Fruit fly (Drosophila melanogaster) whole organism, embryonic: ENCODE data around the gene osk.

Experiments used
- C15 ChIP-seq: fragments of 200-800 bp; sonication (Bioruptor generic); IDR thresholded peaks from 3 replicates; pipeline ENCODE4 v1.3.6; 2022; ENCODE audit warnings: missing biosample characterization, missing genetic modification characterization
- CG12744 ChIP-seq: fragments of 200-800 bp; sonication (Bioruptor generic); optimal IDR thresholded peaks from 2 replicates; lab custom pipeline; 2016; ENCODE audit warnings: missing biosample characterization, missing genetic modification characterization
- CG13296 ChIP-seq: fragments of 200-800 bp; sonication (Bioruptor generic); optimal IDR thresholded peaks from 3 replicates; lab custom pipeline; 2018; ENCODE audit warnings: missing biosample characterization, mild to moderate bottlenecking, missing genetic modification characterization
- CG13424 ChIP-seq: fragments of 200-800 bp; sonication (Bioruptor generic); optimal IDR thresholded peaks from 2 replicates; lab custom pipeline; 2019; ENCODE audit warnings: missing biosample characterization, mild to moderate bottlenecking, missing genetic modification characterization, moderate library complexity
- CG1647 ChIP-seq: fragments of 200-800 bp; sonication (Bioruptor generic); optimal IDR thresholded peaks from 3 replicates; lab custom pipeline; 2016; ENCODE audit warnings: missing biosample characterization, missing genetic modification characterization
- CG16779 ChIP-seq: fragments of 200-800 bp; sonication (Bioruptor generic); IDR thresholded peaks from 2 replicates; pipeline ENCODE4 v1.3.6; 2022; ENCODE audit warnings: missing biosample characterization, missing genetic modification characterization
- CG17361 ChIP-seq: fragments of 200-800 bp; sonication (Bioruptor generic); IDR thresholded peaks from 3 replicates; pipeline ENCODE4 v1.3.6; 2022; ENCODE audit warnings: missing biosample characterization, missing genetic modification characterization
- CG17912 ChIP-seq: fragments of 200-800 bp; sonication (Bioruptor generic); optimal IDR thresholded peaks from 2 replicates; lab custom pipeline; 2018; ENCODE audit warnings: missing biosample characterization, mild to moderate bottlenecking, missing genetic modification characterization
- CG2120 ChIP-seq: fragments of 200-800 bp; sonication (Bioruptor generic); optimal IDR thresholded peaks from 3 replicates; lab custom pipeline; 2016; ENCODE audit warnings: missing biosample characterization, missing genetic modification characterization
- CG2678 ChIP-seq: fragments of 200-800 bp; sonication (Bioruptor generic); optimal IDR thresholded peaks from 3 replicates; lab custom pipeline; 2019; ENCODE audit warnings: missing biosample characterization, mild to moderate bottlenecking, missing genetic modification characterization, moderate library complexity
- CG31441 ChIP-seq: fragments of 200-800 bp; sonication (Bioruptor generic); IDR thresholded peaks from 2 replicates; pipeline ENCODE4 v1.3.6; 2022; ENCODE audit warnings: missing biosample characterization, missing genetic modification characterization
- CG33557 ChIP-seq: fragments of 200-800 bp; sonication (Bioruptor generic); optimal IDR thresholded peaks from 2 replicates; lab custom pipeline; 2019; ENCODE audit warnings: missing biosample characterization, mild to moderate bottlenecking, missing genetic modification characterization, moderate library complexity
- CG34224 ChIP-seq: fragments of 200-800 bp; sonication (Bioruptor generic); IDR thresholded peaks from 3 replicates; pipeline ENCODE4 v1.3.6; 2022; ENCODE audit warnings: missing biosample characterization, missing genetic modification characterization; ENCODE audit not compliant: partially characterized antibody
- CG3847 ChIP-seq: fragments of 200-800 bp; sonication (Bioruptor generic); IDR thresholded peaks from 2 replicates; pipeline ENCODE4 v1.3.6; 2022; ENCODE audit warnings: missing biosample characterization, missing genetic modification characterization
- CG4707 ChIP-seq: fragments of 200-800 bp; sonication (Bioruptor generic); optimal IDR thresholded peaks from 2 replicates; lab custom pipeline; 2018; ENCODE audit warnings: missing biosample characterization, mild to moderate bottlenecking, missing genetic modification characterization, moderate library complexity
- CG6654 ChIP-seq: fragments of 200-800 bp; sonication (Bioruptor generic); optimal IDR thresholded peaks from 2 replicates; lab custom pipeline; 2017; ENCODE audit warnings: missing biosample characterization, mild to moderate bottlenecking, missing genetic modification characterization
- CG8089 ChIP-seq: fragments of 200-800 bp; sonication (Bioruptor generic); optimal IDR thresholded peaks from 3 replicates; lab custom pipeline; 2016; ENCODE audit warnings: missing biosample characterization, missing genetic modification characterization
- CG8290 ChIP-seq, 3 experiments: fragments of 200-800 bp; sonication (Bioruptor generic); optimal IDR thresholded peaks; 2 replicates each; lab custom pipeline; 2016 to 2019; ENCODE audit warnings: missing biosample characterization in 3 of 3, missing genetic modification characterization in 3 of 3, mild to moderate bottlenecking in 2 of 3, moderate library complexity in 1 of 3
- CG8924 ChIP-seq: fragments of 200-800 bp; optimal IDR thresholded peaks from 3 replicates; lab custom pipeline; 2019; ENCODE audit warnings: missing biosample characterization, mild to moderate bottlenecking, missing genetic modification characterization, moderate library complexity
- CG9215 ChIP-seq: fragments of 200-800 bp; sonication (Bioruptor generic); IDR thresholded peaks from 2 replicates; pipeline ENCODE4 v1.3.6; 2022; ENCODE audit warnings: missing biosample characterization, missing genetic modification characterization
- Chrac-16 ChIP-seq: fragments of 200-800 bp; sonication (Bioruptor generic); optimal IDR thresholded peaks from 3 replicates; lab custom pipeline; 2016; ENCODE audit warnings: missing biosample characterization, missing genetic modification characterization
- H15 ChIP-seq: fragments of 200-800 bp; sonication (Bioruptor generic); IDR thresholded peaks from 3 replicates; pipeline ENCODE4 v1.3.6; 2022; ENCODE audit warnings: missing biosample characterization, missing genetic modification characterization
- HLH3B ChIP-seq: fragments of 200-800 bp; sonication (Bioruptor generic); IDR thresholded peaks from 2 replicates; pipeline ENCODE4 v1.3.6; 2022; ENCODE audit warnings: missing biosample characterization, missing genetic modification characterization
- Hsf ChIP-seq: fragments of 200-800 bp; sonication (Bioruptor generic); optimal IDR thresholded peaks from 3 replicates; lab custom pipeline; 2016; ENCODE audit warnings: missing biosample characterization, missing genetic modification characterization
- Mes4 ChIP-seq: fragments of 200-800 bp; sonication (Bioruptor generic); optimal IDR thresholded peaks from 2 replicates; lab custom pipeline; 2016; ENCODE audit warnings: missing biosample characterization, missing genetic modification characterization
- Oaz ChIP-seq: fragments of 200-800 bp; sonication (Bioruptor generic); IDR thresholded peaks from 2 replicates; pipeline ENCODE4 v1.3.6; 2022; ENCODE audit warnings: missing biosample characterization, missing genetic modification characterization
- Rx ChIP-seq: fragments of 200-800 bp; sonication (Bioruptor generic); IDR thresholded peaks from 2 replicates; pipeline ENCODE4 v1.3.6; 2022; ENCODE audit warnings: missing biosample characterization, missing genetic modification characterization
- amos ChIP-seq: fragments of 200-800 bp; sonication (Bioruptor generic); IDR thresholded peaks from 2 replicates; pipeline ENCODE4 v1.3.6; 2022; ENCODE audit warnings: missing biosample characterization, missing genetic modification characterization; ENCODE audit not compliant: partially characterized antibody
- ap ChIP-seq: fragments of 200-800 bp; sonication (Bioruptor generic); IDR thresholded peaks from 2 replicates; pipeline ENCODE4 v1.3.6; 2022; ENCODE audit warnings: missing biosample characterization, missing genetic modification characterization
- bowl ChIP-seq: fragments of 200-800 bp; sonication (Bioruptor generic); IDR thresholded peaks from 2 replicates; pipeline ENCODE4 v1.3.6; 2022; ENCODE audit warnings: missing biosample characterization, missing genetic modification characterization
- cad ChIP-seq: fragments of >200 bp; optimal IDR thresholded peaks from 2 replicates; lab custom pipeline; 2017; ENCODE audit warnings: missing biosample characterization, missing genetic modification characterization
- caup ChIP-seq: fragments of 200-800 bp; sonication (Bioruptor generic); optimal IDR thresholded peaks from 3 replicates; lab custom pipeline; 2017; ENCODE audit warnings: missing biosample characterization, mild to moderate bottlenecking, missing genetic modification characterization, moderate library complexity; ENCODE audit not compliant: severe bottlenecking
- chinmo ChIP-seq: fragments of 200-800 bp; sonication (Bioruptor generic); IDR thresholded peaks from 4 replicates; pipeline ENCODE4 v1.3.6; 2022; ENCODE audit warnings: missing biosample characterization, missing genetic modification characterization; ENCODE audit not compliant: partially characterized antibody
- chn ChIP-seq: fragments of 200-800 bp; sonication (Bioruptor generic); optimal IDR thresholded peaks from 2 replicates; lab custom pipeline; 2016; ENCODE audit warnings: missing biosample characterization, missing genetic modification characterization
- corto ChIP-seq: fragments of 200-800 bp; sonication (Bioruptor generic); optimal IDR thresholded peaks from 2 replicates; lab custom pipeline; 2016; ENCODE audit warnings: missing biosample characterization, mild to moderate bottlenecking, missing genetic modification characterization, moderate library complexity
- fu2 ChIP-seq: fragments of 200-800 bp; sonication (Bioruptor generic); optimal IDR thresholded peaks from 2 replicates; lab custom pipeline; 2016; ENCODE audit warnings: missing biosample characterization, missing genetic modification characterization
- gcm2 ChIP-seq: fragments of 200-800 bp; sonication (Bioruptor generic); optimal IDR thresholded peaks from 2 replicates; lab custom pipeline; 2016; ENCODE audit warnings: missing biosample characterization, missing genetic modification characterization
- grn ChIP-seq: fragments of 200-800 bp; sonication (Bioruptor generic); optimal IDR thresholded peaks from 3 replicates; lab custom pipeline; 2017; ENCODE audit warnings: missing biosample characterization, missing genetic modification characterization
- kay ChIP-seq: fragments of 200-800 bp; sonication (Bioruptor generic); optimal IDR thresholded peaks from 2 replicates; lab custom pipeline; 2016; ENCODE audit warnings: missing biosample characterization, missing genetic modification characterization
- ken ChIP-seq: fragments of 200-800 bp; sonication (Bioruptor generic); IDR thresholded peaks from 3 replicates; pipeline ENCODE4 v1.3.6; 2022; ENCODE audit warnings: missing biosample characterization, missing genetic modification characterization
- luna ChIP-seq: fragments of 200-800 bp; sonication (Bioruptor generic); optimal IDR thresholded peaks from 2 replicates; lab custom pipeline; 2016; ENCODE audit warnings: missing biosample characterization, missing genetic modification characterization
- nom ChIP-seq: fragments of 200-800 bp; sonication (Bioruptor generic); optimal IDR thresholded peaks from 2 replicates; lab custom pipeline; 2017; ENCODE audit warnings: missing biosample characterization, missing genetic modification characterization, mild to moderate bottlenecking, moderate library complexity, missing genetic modification reagents
- ranshi ChIP-seq: fragments of 200-800 bp; sonication (Bioruptor generic); IDR thresholded peaks from 2 replicates; pipeline ENCODE4 v1.3.6; 2022; ENCODE audit warnings: missing biosample characterization, missing genetic modification characterization
- seq ChIP-seq: fragments of 200-800 bp; sonication (Bioruptor generic); IDR thresholded peaks from 2 replicates; pipeline ENCODE4 v1.3.6; 2022; ENCODE audit warnings: missing biosample characterization, missing genetic modification characterization
- slp2 ChIP-seq: fragments of 200-800 bp; sonication (Bioruptor generic); optimal IDR thresholded peaks from 2 replicates; lab custom pipeline; 2016; ENCODE audit warnings: missing biosample characterization, missing genetic modification characterization
- tgo ChIP-seq: fragments of 200-800 bp; sonication (Bioruptor generic); IDR thresholded peaks from 3 replicates; pipeline ENCODE4 v1.3.6; 2022; ENCODE audit warnings: missing biosample characterization, missing genetic modification characterization
- ttk ChIP-seq: fragments of 200-800 bp; sonication (Bioruptor generic); IDR thresholded peaks from 2 replicates; pipeline ENCODE4 v2.1.2; 2022; ENCODE audit warnings: missing biosample characterization, missing genetic modification characterization
- vfl ChIP-seq: fragments of 200-800 bp; sonication (Bioruptor generic); optimal IDR thresholded peaks from 2 replicates; lab custom pipeline; 2016; ENCODE audit warnings: missing biosample characterization, missing genetic modification characterization
- vvl ChIP-seq: fragments of 200-800 bp; sonication (Bioruptor generic); IDR thresholded peaks from 2 replicates; pipeline ENCODE4 v1.3.6; 2022; ENCODE audit warnings: missing biosample characterization, missing genetic modification characterization
- wek ChIP-seq: fragments of 200-800 bp; sonication (Bioruptor generic); optimal IDR thresholded peaks from 3 replicates; lab custom pipeline; 2018; ENCODE audit warnings: missing biosample characterization, mild to moderate bottlenecking, missing genetic modification characterization, moderate library complexity

The osk gene

DNA sequence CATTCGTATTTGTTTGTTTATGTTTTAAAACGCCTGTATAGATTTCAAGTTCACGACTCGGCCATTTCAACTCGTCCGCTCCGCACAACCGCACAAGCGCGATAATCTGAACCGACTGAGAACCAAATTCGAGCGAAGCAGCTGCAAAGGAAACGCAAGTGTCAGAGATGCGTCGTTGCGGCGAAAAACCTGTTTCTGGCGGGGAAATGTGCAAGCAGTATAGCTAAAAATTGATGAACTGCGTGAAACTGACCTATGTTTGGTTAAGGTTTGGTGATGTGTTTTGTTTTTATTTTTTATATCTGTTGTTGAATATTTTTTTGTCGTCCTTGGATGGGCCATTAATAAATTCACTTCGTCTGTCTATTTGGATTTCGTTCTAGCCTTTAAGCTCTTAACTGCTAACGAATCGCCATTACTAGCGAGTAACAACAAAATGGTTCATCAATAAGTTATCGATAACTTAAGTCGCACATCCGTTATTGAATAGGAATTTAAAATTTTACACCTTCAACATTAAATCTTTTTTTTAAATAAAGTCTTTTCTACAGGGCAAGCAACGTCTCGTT, 3.1 kb upstream of the osk start, which contains the start of gene pyd (continued):
- TF ChIP-seq CG17361 (GFP tag; lab: Robert Waterston, UW) = peak; percentile 81
- peak; percentile 7 for TF ChIP-seq Mes4 (GFP tag; lab: Kevin White, UChicago)
- no peak for TF ChIP-seq ttk (GFP tag; lab: Robert Waterston, UW)
- peak; percentile 58 for TF ChIP-seq CG8089
- TF ChIP-seq bowl (GFP tag; lab: Robert Waterston, UW) = no peak; the same call in 1 of the 2 replicates
- peak; percentile 85 for TF ChIP-seq chinmo (GFP tag; lab: Robert Waterston, UW)
- peak; percentile 44 for TF ChIP-seq CG31441
- peak; percentile 3 for TF ChIP-seq CG4707
- TF ChIP-seq ranshi (GFP tag; lab: Robert Waterston, UW) = 0 out of 2 replicates have a peak, but pooled peaks have one; percentile 41
- peak; percentile 76 for TF ChIP-seq vvl (GFP tag; lab: Robert Waterston, UW)
- TF ChIP-seq ap (GFP tag; lab: Robert Waterston, UW) = no peak; the same call in 1 of the 2 replicates
- TF ChIP-seq CG2120 (GFP tag; lab: Kevin White, UChicago) = peak; percentile 78
- TF ChIP-seq slp2 (GFP tag; lab: Kevin White, UChicago) = peak; percentile 49
- TF ChIP-seq chn (GFP tag; lab: Kevin White, UChicago) = peak; percentile 64
- peak; percentile 69 for TF ChIP-seq CG2678 (tag; lab: Kevin White, UChicago)
- TF ChIP-seq kay (GFP tag; lab: Kevin White, UChicago) = peak; percentile 17
- TF ChIP-seq luna (GFP tag; lab: Kevin White, UChicago) = peak; percentile 6
- peak; percentile 65 for TF ChIP-seq CG13424 (tag; lab: Kevin White, UChicago)
- TF ChIP-seq CG13296 = peak; percentile 69
- TF ChIP-seq gcm2 (GFP tag; lab: Kevin White, UChicago) = no peak
- no peak for TF ChIP-seq Rx (GFP tag; lab: Robert Waterston, UW)
- peak; percentile 71 for TF ChIP-seq fu2
- peak; percentile 32; the same call in 1 of the 2 replicates for TF ChIP-seq HLH3B (GFP tag; lab: Robert Waterston, UW)
- no peak for TF ChIP-seq corto (GFP tag; lab: Kevin White, UChicago)
- TF ChIP-seq grn (GFP tag; lab: Kevin White, UChicago) = peak; percentile 64
- 0 out of 2 replicates have a peak, but pooled peaks have one; percentile 50 for TF ChIP-seq CG16779
- peak; percentile 80 for TF ChIP-seq CG8924 (tag; lab: Kevin White, UChicago)
- peak; percentile 52 for TF ChIP-seq nom (GFP tag; lab: Kevin White, UChicago)
- no peak for TF ChIP-seq seq (GFP tag; lab: Robert Waterston, UW)
- peak; percentile 66 for TF ChIP-seq CG33557 (GFP tag; lab: Kevin White, UChicago)
- TF ChIP-seq CG3847 (GFP tag; lab: Robert Waterston, UW) = peak; percentile 58
- TF ChIP-seq Hsf (GFP tag; lab: Kevin White, UChicago) = peak; percentile 72
- TF ChIP-seq wek (GFP tag; lab: Kevin White, UChicago) = peak; percentile 34
- TF ChIP-seq CG34224 = 0 out of 3 replicates have a peak, but pooled peaks have one; percentile 42
- TF ChIP-seq H15 (GFP tag; lab: Robert Waterston, UW) = no peak
- TF ChIP-seq amos (GFP tag; lab: Robert Waterston, UW) = peak; percentile 51; the same call in 1 of the 2 replicates
- peak; percentile 6 for TF ChIP-seq CG12744
- TF ChIP-seq Chrac-16 = peak; percentile 45
- TF ChIP-seq C15 (GFP tag; lab: Robert Waterston, UW) = no peak
- no peak for TF ChIP-seq CG6654 (GFP tag; lab: Kevin White, UChicago)
- peak; percentile 70 for TF ChIP-seq CG8290 (GFP tag; optimal IDR thresholded peaks at IDR 0.05; lab: Kevin White, UChicago)
- TF ChIP-seq CG8290 (tag; optimal IDR thresholded peaks at IDR 0.05; lab: Kevin White, UChicago) = peak; percentile 68 to 72
- TF ChIP-seq ken = 0 out of 3 replicates have a peak, but pooled peaks have one; percentile 51
- TF ChIP-seq vfl (GFP tag; lab: Kevin White, UChicago) = peak; percentile 66
- no peak for TF ChIP-seq CG17912
- TF ChIP-seq CG1647 = peak; percentile 59
- TF ChIP-seq CG9215 (GFP tag; lab: Robert Waterston, UW) = peak; percentile 58
- peak; percentile 61 for TF ChIP-seq caup (GFP tag; lab: Kevin White, UChicago)
- no peak for TF ChIP-seq Oaz (GFP tag; lab: Robert Waterston, UW)
- TF ChIP-seq tgo (GFP tag; lab: Robert Waterston, UW) = peak; percentile 17; the same call in 1 of the 3 replicates
- no peak for TF ChIP-seq cad (GFP tag; lab: Kevin White, UChicago)
